Fruit fly (Drosophila melanogaster) whole organism, larva: ENCODE measurements around the gene ppk13.

Experiments
- noc ChIP-seq: fragments of 200-800 bp; sonication (Bioruptor generic); optimal IDR thresholded peaks from 3 replicates; lab custom pipeline; 2019; ENCODE audit warnings: missing biosample characterization, mild to moderate bottlenecking, missing genetic modification characterization, moderate library complexity

The ppk13 gene

dm6 chr2L:21082444-21083201, 5.9 kb downstream of the ppk13 start, which contains the start of gene CG33511:
Gene CG33511, minus strand, starts transcription at chr2L:21082494.
- TF ChIP-seq noc: no peak

- TF ChIP-seq noc: no peak
Measured at dm6 chr2L:21077849-21078248, 10.7 kb downstream of the ppk13 start.

dm6 chr2L:21075105-21075504, 13.4 kb downstream of the ppk13 start, which contains the start of gene tadr:
Gene tadr, plus strand, starts transcription at chr2L:21075405.
- TF ChIP-seq noc: no peak

dm6 chr2L:21073818-21074217, 14.7 kb downstream of the ppk13 start:
- no peak for TF ChIP-seq noc

dm6 chr2L:21073300-21073699, 15.3 kb downstream of the ppk13 start:
- no peak for TF ChIP-seq noc

dm6 chr2L:21072389-21072788, 16.2 kb downstream of the ppk13 start:
- no peak for TF ChIP-seq noc

dm6 chr2L:21071435-21071834, 17.1 kb downstream of the ppk13 start, which contains the start of gene CG9265:
Gene CG9265, minus strand, starts transcription at chr2L:21071502.
- no peak for TF ChIP-seq noc

- TF ChIP-seq noc: no peak
Measured at dm6 chr2L:21070825-21071224, 17.7 kb downstream of the ppk13 start.

- TF ChIP-seq noc: no peak
Measured at dm6 chr2L:21069776-21070175, 18.8 kb downstream of the ppk13 start.

dm6 chr2L:21067137-21067536, 21.4 kb downstream of the ppk13 start:
- no peak for TF ChIP-seq noc

- no peak for TF ChIP-seq noc
Measured at dm6 chr2L:21065889-21066288, 22.7 kb downstream of the ppk13 start.

- TF ChIP-seq noc: no peak
Measured at dm6 chr2L:21062611-21063010, 25.9 kb downstream of the ppk13 start.

- TF ChIP-seq noc: no peak
Measured at dm6 chr2L:21061591-21061990, 27.0 kb downstream of the ppk13 start.

- peak; percentile 23 for TF ChIP-seq noc
Measured at dm6 chr2L:21053623-21054022, 34.9 kb downstream of the ppk13 start.

dm6 chr2L:21052783-21053463, 35.6 kb downstream of the ppk13 start, which contains the start of gene Itgbn:
Gene Itgbn, plus strand, starts transcription at chr2L:21053033.
- no peak for TF ChIP-seq noc

- TF ChIP-seq noc: no peak
Measured at dm6 chr2L:21051873-21052736, 36.4 kb downstream of the ppk13 start, which contains the start of gene CG42238. Gene CG42238, minus strand, starts transcription at chr2L:21052164.

- TF ChIP-seq noc: no peak
Measured at dm6 chr2L:21040719-21041118, 47.8 kb downstream of the ppk13 start.
